Fruit fly (Drosophila melanogaster) whole organism, embryonic: ENCODE results near the gene ry.

Experiments used
- Adf1 ChIP-seq: fragments of 200-800 bp; sonication (Bioruptor generic); IDR thresholded peaks from 2 replicates; pipeline ENCODE4 v1.3.6; 2022; ENCODE audit warnings: missing biosample characterization, missing genetic modification characterization
- B-H1 ChIP-seq: fragments of 200-800 bp; sonication (Bioruptor generic); IDR thresholded peaks from 3 replicates; pipeline ENCODE4 v1.3.6; 2022; ENCODE audit warnings: missing biosample characterization, missing genetic modification characterization
- BEAF-32 ChIP-seq: fragments of 200-800 bp; sonication (Bioruptor generic); optimal IDR thresholded peaks from 3 replicates; lab custom pipeline; 2017; ENCODE audit warnings: missing biosample characterization, missing genetic modification characterization, mild to moderate bottlenecking, moderate library complexity, missing genetic modification reagents
- Bgb ChIP-seq: fragments of 200-800 bp; sonication (Bioruptor generic); IDR thresholded peaks from 2 replicates; pipeline ENCODE4 v1.3.6; 2022; ENCODE audit warnings: missing biosample characterization, missing genetic modification characterization; ENCODE audit not compliant: partially characterized antibody
- BtbVII ChIP-seq: fragments of 200-800 bp; sonication (Bioruptor generic); optimal IDR thresholded peaks from 3 replicates; lab custom pipeline; 2017; ENCODE audit warnings: missing biosample characterization, mild to moderate bottlenecking, missing genetic modification characterization
- Bteb2 ChIP-seq: fragments of 200-800 bp; sonication (Bioruptor generic); optimal IDR thresholded peaks from 2 replicates; lab custom pipeline; 2016; ENCODE audit warnings: missing biosample characterization, missing genetic modification characterization
- CG10209 ChIP-seq: fragments of 200-800 bp; sonication (Bioruptor generic); optimal IDR thresholded peaks from 3 replicates; lab custom pipeline; 2017; ENCODE audit warnings: missing biosample characterization, mild to moderate bottlenecking, missing genetic modification characterization, missing genetic modification reagents
- CG11093 ChIP-seq: fragments of 200-800 bp; sonication (Bioruptor generic); IDR thresholded peaks from 3 replicates; pipeline ENCODE4 v1.3.6; 2022; ENCODE audit warnings: missing biosample characterization, missing genetic modification characterization
- CG11456 ChIP-seq: fragments of 200-800 bp; sonication (Bioruptor generic); IDR thresholded peaks from 3 replicates; pipeline ENCODE4 v1.3.6; 2022; ENCODE audit warnings: missing biosample characterization, missing genetic modification characterization
- CG1233 ChIP-seq: fragments of 200-800 bp; sonication (Bioruptor generic); optimal IDR thresholded peaks from 4 replicates; lab custom pipeline; 2018; ENCODE audit warnings: missing biosample characterization, mild to moderate bottlenecking, missing genetic modification characterization
- CG14441 ChIP-seq: fragments of 200-800 bp; sonication (Bioruptor generic); IDR thresholded peaks from 2 replicates; pipeline ENCODE4 v1.3.6; 2022; ENCODE audit warnings: missing biosample characterization, missing genetic modification characterization
- CG1602 ChIP-seq: fragments of 200-800 bp; sonication (Bioruptor generic); optimal IDR thresholded peaks from 3 replicates; lab custom pipeline; 2016; ENCODE audit warnings: missing biosample characterization, missing genetic modification characterization
- CG17328 ChIP-seq: fragments of 200-800 bp; sonication (Bioruptor generic); IDR thresholded peaks from 2 replicates; pipeline ENCODE4 v1.3.6; 2022; ENCODE audit warnings: missing biosample characterization, missing genetic modification characterization
- CG17361 ChIP-seq: fragments of 200-800 bp; sonication (Bioruptor generic); IDR thresholded peaks from 3 replicates; pipeline ENCODE4 v1.3.6; 2022; ENCODE audit warnings: missing biosample characterization, missing genetic modification characterization
- CG18262 ChIP-seq: fragments of 200-800 bp; optimal IDR thresholded peaks from 3 replicates; lab custom pipeline; 2019; ENCODE audit warnings: missing biosample characterization, mild to moderate bottlenecking, missing genetic modification characterization, moderate library complexity
- CG18619 ChIP-seq: fragments of 200-800 bp; sonication (Bioruptor generic); optimal IDR thresholded peaks from 3 replicates; lab custom pipeline; 2017; ENCODE audit warnings: missing biosample characterization, mild to moderate bottlenecking, missing genetic modification characterization
- CG2116 ChIP-seq: fragments of 200-800 bp; sonication (Bioruptor generic); optimal IDR thresholded peaks from 3 replicates; lab custom pipeline; 2018; ENCODE audit warnings: missing biosample characterization, mild to moderate bottlenecking, missing genetic modification characterization
- CG2120 ChIP-seq: fragments of 200-800 bp; sonication (Bioruptor generic); optimal IDR thresholded peaks from 3 replicates; lab custom pipeline; 2016; ENCODE audit warnings: missing biosample characterization, missing genetic modification characterization
- CG31441 ChIP-seq: fragments of 200-800 bp; sonication (Bioruptor generic); IDR thresholded peaks from 2 replicates; pipeline ENCODE4 v1.3.6; 2022; ENCODE audit warnings: missing biosample characterization, missing genetic modification characterization
- CG32767 ChIP-seq: fragments of 200-800 bp; sonication (Bioruptor generic); IDR thresholded peaks from 2 replicates; pipeline ENCODE4 v1.3.6; 2022; ENCODE audit warnings: missing biosample characterization, missing genetic modification characterization
- CG34376 ChIP-seq: fragments of 200-800 bp; sonication (Bioruptor generic); optimal IDR thresholded peaks from 2 replicates; lab custom pipeline; 2018; ENCODE audit warnings: missing biosample characterization, mild to moderate bottlenecking, missing genetic modification characterization
- CG5245 ChIP-seq: fragments of 200-800 bp; sonication (Bioruptor generic); optimal IDR thresholded peaks from 3 replicates; lab custom pipeline; 2016; ENCODE audit warnings: missing biosample characterization, missing genetic modification characterization
- CG6791 ChIP-seq: fragments of 200-800 bp; sonication (Bioruptor generic); IDR thresholded peaks from 3 replicates; pipeline ENCODE4 v1.3.6; 2022; ENCODE audit warnings: missing biosample characterization, missing genetic modification characterization; ENCODE audit not compliant: partially characterized antibody
- CG8290 ChIP-seq, 3 experiments: fragments of 200-800 bp; sonication (Bioruptor generic); optimal IDR thresholded peaks; 2 replicates each; lab custom pipeline; 2016 to 2019; ENCODE audit warnings: missing biosample characterization in 3 of 3, missing genetic modification characterization in 3 of 3, mild to moderate bottlenecking in 2 of 3, moderate library complexity in 1 of 3
- CG8388 ChIP-seq: fragments of 200-800 bp; sonication (Bioruptor generic); optimal IDR thresholded peaks from 2 replicates; lab custom pipeline; 2019; ENCODE audit warnings: missing biosample characterization, mild to moderate bottlenecking, missing genetic modification characterization, moderate library complexity
- CG8944 ChIP-seq: fragments of 200-800 bp; sonication (Bioruptor generic); optimal IDR thresholded peaks from 3 replicates; lab custom pipeline; 2016; ENCODE audit warnings: missing biosample characterization, missing genetic modification characterization
- CG9609 ChIP-seq: fragments of 200-800 bp; sonication (Bioruptor generic); optimal IDR thresholded peaks from 3 replicates; lab custom pipeline; 2016; ENCODE audit warnings: missing biosample characterization, missing genetic modification characterization
- CoRest ChIP-seq: fragments of 200-800 bp; sonication (Bioruptor generic); optimal IDR thresholded peaks from 3 replicates; lab custom pipeline; 2018; ENCODE audit warnings: missing biosample characterization, mild to moderate bottlenecking, missing genetic modification characterization, moderate library complexity
- Dip3 ChIP-seq: fragments of 200-800 bp; sonication (Bioruptor generic); optimal IDR thresholded peaks from 3 replicates; lab custom pipeline; 2016; ENCODE audit warnings: missing biosample characterization, missing genetic modification characterization
- Dp ChIP-seq: fragments of 200-800 bp; sonication (Bioruptor generic); optimal IDR thresholded peaks from 2 replicates; lab custom pipeline; 2018; ENCODE audit warnings: missing biosample characterization, mild to moderate bottlenecking, missing genetic modification characterization, moderate library complexity
- Drgx ChIP-seq: fragments of 200-800 bp; sonication (Bioruptor generic); IDR thresholded peaks from 2 replicates; pipeline ENCODE4 v1.3.6; 2022; ENCODE audit warnings: missing biosample characterization, missing genetic modification characterization
- Med ChIP-seq: fragments of 200-800 bp; sonication (Bioruptor generic); peaks from one replicate; lab custom pipeline; 2016; ENCODE audit warnings: missing biosample characterization, missing genetic modification characterization, mild to moderate bottlenecking, inconsistent platforms, moderate library complexity
- Nf-YA ChIP-seq: fragments of 200-800 bp; sonication (Bioruptor generic); IDR thresholded peaks from 2 replicates; pipeline ENCODE4 v1.3.6; 2022; ENCODE audit warnings: missing biosample characterization, missing genetic modification characterization
- Spps ChIP-seq: fragments of 200-800 bp; sonication (Bioruptor generic); optimal IDR thresholded peaks from 2 replicates; lab custom pipeline; 2018; ENCODE audit warnings: missing biosample characterization, mild to moderate bottlenecking, missing genetic modification characterization
- ac ChIP-seq: fragments of 200-800 bp; sonication (Bioruptor generic); optimal IDR thresholded peaks from 3 replicates; lab custom pipeline; 2017; ENCODE audit warnings: missing biosample characterization, mild to moderate bottlenecking, missing genetic modification characterization
- cwo ChIP-seq: fragments of 200-800 bp; sonication (Bioruptor generic); optimal IDR thresholded peaks from 3 replicates; lab custom pipeline; 2017; ENCODE audit warnings: missing biosample characterization, missing genetic modification characterization, mild to moderate bottlenecking, moderate library complexity, missing genetic modification reagents
- da ChIP-seq: fragments of 200-800 bp; sonication (Bioruptor generic); optimal IDR thresholded peaks from 2 replicates; lab custom pipeline; 2016; ENCODE audit warnings: missing biosample characterization, missing genetic modification characterization
- dan ChIP-seq: fragments of 200-800 bp; sonication (Bioruptor generic); IDR thresholded peaks from 2 replicates; pipeline ENCODE4 v1.3.6; 2022; ENCODE audit warnings: missing biosample characterization, missing genetic modification characterization
- fd64A ChIP-seq: fragments of 200-800 bp; sonication (Bioruptor generic); optimal IDR thresholded peaks from 3 replicates; lab custom pipeline; 2018; ENCODE audit warnings: missing biosample characterization, mild to moderate bottlenecking, missing genetic modification characterization
- fu2 ChIP-seq: fragments of 200-800 bp; sonication (Bioruptor generic); optimal IDR thresholded peaks from 2 replicates; lab custom pipeline; 2016; ENCODE audit warnings: missing biosample characterization, missing genetic modification characterization
- knrl ChIP-seq: fragments of 200-800 bp; sonication (Bioruptor generic); IDR thresholded peaks from 3 replicates; pipeline ENCODE4 v1.3.6; 2022; ENCODE audit warnings: missing biosample characterization, missing genetic modification characterization; ENCODE audit not compliant: partially characterized antibody
- lmd ChIP-seq: fragments of 200-800 bp; sonication (Bioruptor generic); IDR thresholded peaks from 2 replicates; pipeline ENCODE4 v1.3.6; 2022; ENCODE audit warnings: missing biosample characterization, missing genetic modification characterization
- mam ChIP-seq: fragments of 200-800 bp; sonication (Bioruptor generic); optimal IDR thresholded peaks from 3 replicates; lab custom pipeline; 2016; ENCODE audit warnings: missing biosample characterization, missing genetic modification characterization
- odd ChIP-seq: fragments of 200-800 bp; sonication (Bioruptor generic); optimal IDR thresholded peaks from 2 replicates; lab custom pipeline; 2017; ENCODE audit warnings: missing biosample characterization, mild to moderate bottlenecking, missing genetic modification characterization
- p53 ChIP-seq: fragments of 200-800 bp; sonication (Bioruptor generic); optimal IDR thresholded peaks from 2 replicates; lab custom pipeline; 2016; ENCODE audit warnings: missing biosample characterization, missing genetic modification characterization
- seq ChIP-seq: fragments of 200-800 bp; sonication (Bioruptor generic); IDR thresholded peaks from 2 replicates; pipeline ENCODE4 v1.3.6; 2022; ENCODE audit warnings: missing biosample characterization, missing genetic modification characterization
- sim ChIP-seq: fragments of 200-800 bp; sonication (Bioruptor generic); IDR thresholded peaks from 2 replicates; pipeline ENCODE4 v1.3.6; 2022; ENCODE audit warnings: missing biosample characterization, missing genetic modification characterization
- sna ChIP-seq: fragments of 200-800 bp; sonication (Bioruptor generic); IDR thresholded peaks from 2 replicates; pipeline ENCODE4 v1.3.6; 2022; ENCODE audit warnings: missing biosample characterization, missing genetic modification characterization; ENCODE audit not compliant: partially characterized antibody
- so ChIP-seq: fragments of 200-800 bp; sonication (Bioruptor generic); IDR thresholded peaks from 3 replicates; pipeline ENCODE4 v1.3.6; 2022; ENCODE audit warnings: missing biosample characterization, missing genetic modification characterization
- ttk ChIP-seq: fragments of 200-800 bp; sonication (Bioruptor generic); IDR thresholded peaks from 2 replicates; pipeline ENCODE4 v2.1.2; 2022; ENCODE audit warnings: missing biosample characterization, missing genetic modification characterization

The ry gene

DNA sequence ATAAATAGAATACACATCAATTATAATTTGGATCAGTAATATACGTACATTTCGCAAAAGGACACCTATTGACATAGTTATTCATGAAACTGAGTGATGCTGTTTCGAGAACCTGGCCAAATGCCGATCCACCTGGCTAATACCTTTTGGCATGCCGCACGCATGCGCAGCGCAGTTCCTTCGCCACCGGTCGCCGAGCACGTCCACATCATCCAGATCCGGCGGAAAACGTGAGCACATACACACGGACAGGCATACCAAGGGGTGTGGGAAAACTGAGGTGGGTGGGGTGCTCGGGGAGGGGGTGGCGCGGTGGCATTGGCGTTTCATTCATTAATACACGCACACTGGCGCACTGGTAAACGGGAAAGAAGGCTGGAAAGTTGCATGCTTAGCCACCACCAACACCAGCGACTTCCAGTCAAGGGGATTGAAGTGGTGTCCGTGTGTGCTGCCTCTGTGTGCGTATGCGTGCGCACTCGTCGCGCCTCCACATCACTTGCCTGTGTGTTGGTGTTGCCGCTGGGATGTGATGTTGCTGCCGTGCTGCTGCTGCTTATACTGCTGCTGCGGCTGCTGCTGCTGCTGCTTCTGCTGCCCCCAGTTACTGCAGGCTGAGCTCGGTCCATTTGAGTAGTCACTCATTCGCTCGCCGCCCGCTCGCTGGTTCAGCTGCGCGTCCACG, 24.9 kb downstream of the ry start, which contains the start of gene sim (continued):
- peak; percentile 32; the same call in 1 of the 2 replicates for TF ChIP-seq sna (GFP tag; lab: Robert Waterston, UW)
- TF ChIP-seq da (GFP tag; lab: Kevin White, UChicago): no peak
- TF ChIP-seq ttk: no peak
- no peak for TF ChIP-seq B-H1 (GFP tag; lab: Robert Waterston, UW)
- no peak for TF ChIP-seq fu2 (GFP tag; lab: Kevin White, UChicago)
- no peak for TF ChIP-seq fd64A (GFP tag; lab: Kevin White, UChicago)
- TF ChIP-seq CG17361 (GFP tag; lab: Robert Waterston, UW): no peak
- no peak for TF ChIP-seq mam (GFP tag; lab: Kevin White, UChicago)
- no peak for TF ChIP-seq CG8290 (GFP tag; optimal IDR thresholded peaks at IDR 0.05; lab: Kevin White, UChicago)
- no peak for TF ChIP-seq CG8290 (tag; optimal IDR thresholded peaks at IDR 0.05; lab: Kevin White, UChicago)
- TF ChIP-seq CG11456 (GFP tag; lab: Robert Waterston, UW): no peak
- TF ChIP-seq CG14441 (GFP tag; lab: Robert Waterston, UW): no peak
- TF ChIP-seq so: no peak; the same call in 2 of the 3 replicates
- peak; percentile 17; the same call in 1 of the 2 replicates for TF ChIP-seq Bgb (GFP tag; lab: Robert Waterston, UW)
- no peak for TF ChIP-seq CG9609 (GFP tag; lab: Kevin White, UChicago)
- TF ChIP-seq Dp (GFP tag; lab: Kevin White, UChicago): no peak
- no peak for TF ChIP-seq Adf1 (GFP tag; lab: Robert Waterston, UW)
- TF ChIP-seq CG18619 (GFP tag; lab: Kevin White, UChicago): no peak
- peak; percentile 52; the same call in 1 of the 2 replicates for TF ChIP-seq seq (GFP tag; lab: Robert Waterston, UW)
- no peak for TF ChIP-seq CG34376 (GFP tag; lab: Kevin White, UChicago)
- TF ChIP-seq ac (GFP tag; lab: Kevin White, UChicago): no peak
- no peak for TF ChIP-seq cwo (GFP tag; lab: Kevin White, UChicago)
- peak; percentile 27 for TF ChIP-seq Med (GFP tag; lab: Kevin White, UChicago)
- TF ChIP-seq CG11093: no peak
- TF ChIP-seq Nf-YA: 0 out of 2 replicates have a peak, but pooled peaks have one; percentile 28
- peak; percentile 59; the same call in 1 of the 2 replicates for TF ChIP-seq sim
- TF ChIP-seq CG6791 (GFP tag; lab: Robert Waterston, UW): no peak
- no peak for TF ChIP-seq CG2116
- no peak for TF ChIP-seq p53
- TF ChIP-seq knrl: 0 out of 3 replicates have a peak, but pooled peaks have one; percentile 25
- no peak for TF ChIP-seq CG5245 (GFP tag; lab: Kevin White, UChicago)
- no peak for TF ChIP-seq Drgx (GFP tag; lab: Robert Waterston, UW)
- TF ChIP-seq lmd (GFP tag; lab: Robert Waterston, UW): no peak
- TF ChIP-seq CG2120 (GFP tag; lab: Kevin White, UChicago): no peak
- TF ChIP-seq CG1233 (GFP tag; lab: Kevin White, UChicago): no peak
- TF ChIP-seq CoRest (tag; lab: Kevin White, UChicago): no peak
- TF ChIP-seq CG17328: 0 out of 2 replicates have a peak, but pooled peaks have one; percentile 24
- TF ChIP-seq Spps (tag; lab: Kevin White, UChicago): no peak
- TF ChIP-seq CG8388 (GFP tag; lab: Kevin White, UChicago): no peak
- no peak for TF ChIP-seq BtbVII (GFP tag; lab: Kevin White, UChicago)
- TF ChIP-seq CG31441 (GFP tag; lab: Robert Waterston, UW): no peak
- TF ChIP-seq CG1602 (GFP tag; lab: Kevin White, UChicago): no peak
- TF ChIP-seq Dip3 (GFP tag; lab: Kevin White, UChicago): no peak
- TF ChIP-seq CG18262: no peak
- no peak for TF ChIP-seq Bteb2
- TF ChIP-seq CG10209 (GFP tag; lab: Kevin White, UChicago): no peak
- TF ChIP-seq dan (GFP tag; lab: Robert Waterston, UW): no peak
- no peak for TF ChIP-seq CG32767
- no peak for TF ChIP-seq BEAF-32 (GFP tag; lab: Kevin White, UChicago)
- TF ChIP-seq CG8944: no peak
- TF ChIP-seq odd (GFP tag; lab: Kevin White, UChicago): no peak
